Worm (Caenorhabditis elegans) whole organism, young adult: ENCODE data around the gene tre-5.

Experiments
- C17E4.6 ChIP-seq: fragments of 200-800 bp; sonication (Bioruptor generic); IDR thresholded peaks from 2 replicates; pipeline ENCODE4 v1.3.6; 2022; ENCODE audit warnings: missing genetic modification reagents, missing genetic modification characterization, missing compliant biosample characterization
- F52B5.7 ChIP-seq: sonication (generic microtip); optimal IDR thresholded peaks from 2 replicates; lab custom pipeline; 2016; ENCODE audit warnings: mild to moderate bottlenecking, missing genetic modification characterization, missing compliant biosample characterization
- ZK185.1 ChIP-seq: sonication (generic microtip); optimal IDR thresholded peaks from 2 replicates; lab custom pipeline; 2016; ENCODE audit warnings: mild to moderate bottlenecking, missing genetic modification characterization, missing compliant biosample characterization; ENCODE audit not compliant: poor library complexity, severe bottlenecking
- atf-7 ChIP-seq: sonication (generic microtip); optimal IDR thresholded peaks from 2 replicates; lab custom pipeline; 2017; ENCODE audit warnings: mild to moderate bottlenecking, missing genetic modification characterization, missing compliant biosample characterization
- cebp-1 ChIP-seq, 2 experiments: fragments of 200-800 bp in 1 of 2; sonication (Bioruptor generic) in 1 of 2; sonication (generic microtip) in 1 of 2; IDR thresholded peaks in 1 of 2; optimal IDR thresholded peaks in 1 of 2; 2 replicates each; pipeline versions ENCODE4 v1.3.6 to Lab custom; 2017 to 2022; ENCODE audit warnings: missing compliant biosample characterization in 2 of 2, missing genetic modification characterization in 2 of 2, mild to moderate bottlenecking in 1 of 2, missing genetic modification reagents in 1 of 2, moderate library complexity in 1 of 2
- ceh-79 ChIP-seq: sonication (generic microtip); optimal IDR thresholded peaks from 2 replicates; lab custom pipeline; 2017; ENCODE audit warnings: mild to moderate bottlenecking, missing genetic modification characterization, missing compliant biosample characterization
- dox-1 ChIP-seq: fragments of 200-800 bp; sonication (Bioruptor generic); IDR thresholded peaks from 2 replicates; pipeline ENCODE4 v1.3.6; 2022; ENCODE audit warnings: missing genetic modification reagents, missing genetic modification characterization, missing compliant biosample characterization
- efl-1 ChIP-seq: fragments of 150-350 bp; optimal IDR thresholded peaks from 2 replicates; lab custom pipeline; 2014; ENCODE audit warnings: missing biosample characterization, missing genetic modification reagents, missing genetic modification characterization
- hlh-12 ChIP-seq: sonication (generic microtip); optimal IDR thresholded peaks from 2 replicates; lab custom pipeline; 2016; ENCODE audit warnings: missing genetic modification characterization, missing compliant biosample characterization
- hmg-20 ChIP-seq: fragments of 200-800 bp; sonication (Bioruptor generic); IDR thresholded peaks from 2 replicates; pipeline ENCODE4 v1.3.6; 2022; ENCODE audit warnings: missing genetic modification reagents, missing genetic modification characterization, missing compliant biosample characterization
- lin-40 ChIP-seq: sonication (generic microtip); optimal IDR thresholded peaks from 2 replicates; lab custom pipeline; 2016; ENCODE audit warnings: missing genetic modification characterization, mild to moderate bottlenecking, missing compliant biosample characterization, missing genotype, missing genetic modification reagents
- lsy-27 ChIP-seq: sonication (generic microtip); optimal IDR thresholded peaks from 2 replicates; lab custom pipeline; 2017; ENCODE audit warnings: missing genetic modification characterization, mild to moderate bottlenecking, missing compliant biosample characterization, antibody characterized with exemption, missing genotype, borderline replicate concordance; ENCODE audit not compliant: insufficient read depth
- mes-4 ChIP-seq: sonication (generic microtip); optimal IDR thresholded peaks from 2 replicates; lab custom pipeline; 2016; ENCODE audit warnings: missing genotype, missing genetic modification characterization, missing compliant biosample characterization
- snpc-4 ChIP-seq, 5 experiments: fragments of 150-350 bp in 1 of 5; sonication (generic microtip) in 4 of 5; optimal IDR thresholded peaks; 2 replicates each; lab custom pipeline; 2014 to 2018; ENCODE audit warnings: missing genetic modification characterization in 5 of 5, missing biosample characterization in 3 of 5, antibody characterized with exemption in 2 of 5, mild to moderate bottlenecking in 2 of 5, missing compliant biosample characterization in 2 of 5, missing genotype in 2 of 5, moderate library complexity in 2 of 5, missing genetic modification reagents in 1 of 5

DNA sequence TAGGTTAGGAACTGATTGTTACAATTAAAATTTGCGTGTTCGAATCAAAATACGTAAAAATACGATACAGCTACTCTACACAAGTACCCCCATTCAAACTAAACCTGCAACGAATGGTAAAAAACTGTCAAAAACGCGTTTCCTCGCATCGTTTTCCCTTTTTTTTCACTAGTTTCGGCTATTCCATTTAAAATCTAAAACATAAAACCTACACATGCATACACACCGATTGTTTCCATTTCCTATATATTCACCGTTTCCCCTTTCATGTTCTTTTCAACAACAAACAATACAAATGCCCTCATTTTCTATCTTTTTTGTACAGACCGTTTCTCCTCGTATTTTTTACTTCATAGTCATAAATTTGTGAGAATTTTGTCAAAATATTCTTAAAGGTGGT lies 13.7 kb upstream of the tre-5 start:
- TF ChIP-seq cebp-1 (GFP tag; IDR thresholded peaks at IDR 0.05; lab: Robert Waterston, UW) (no peak), cebp-1 (tag; optimal IDR thresholded peaks at IDR 0.05; lab: Kevin White, UChicago) (no peak), F52B5.7 (no peak), hmg-20 (no peak), lsy-27 (tag; lab: Kevin White, UChicago) (no peak), ceh-79 (tag; lab: Kevin White, UChicago) (no peak), mes-4 (tag; lab: Kevin White, UChicago) (no peak), hlh-12 (tag; lab: Kevin White, UChicago) (no peak), efl-1 (no peak), ZK185.1 (tag; lab: Kevin White, UChicago) (no peak), dox-1 (GFP tag; lab: Robert Waterston, UW) (no peak), snpc-4 (GFP tag; optimal IDR thresholded peaks at IDR 0.05; lab: Kevin White, UChicago) (no peak), snpc-4 (tag; optimal IDR thresholded peaks at IDR 0.05; lab: Kevin White, UChicago) (no peak), lin-40 (tag; lab: Kevin White, UChicago) (no peak), C17E4.6 (GFP tag; lab: Robert Waterston, UW) (no peak), atf-7 (tag; lab: Kevin White, UChicago) (no peak)
